Fruit fly (Drosophila melanogaster): ENCODE measurements around the gene Sbp2.

dm6 chr3L:8333574-8333973 is 29.6 kb downstream of the Sbp2 start:
- TF ChIP-seq CG1620 (GFP tag; optimal IDR thresholded peaks at IDR 0.05) (no peak), toe (GFP tag; optimal IDR thresholded peaks at IDR 0.05) (no peak), Mnt (GFP tag; optimal IDR thresholded peaks at IDR 0.05) (no peak), CG7045 (GFP tag; optimal IDR thresholded peaks at IDR 0.05) (no peak), CG14711 (tag; optimal IDR thresholded peaks at IDR 0.05) (no peak), CG12768 (GFP tag; optimal IDR thresholded peaks at IDR 0.05) (no peak), CG5204 (GFP tag; optimal IDR thresholded peaks at IDR 0.05) (no peak), ovo (GFP tag; optimal IDR thresholded peaks at IDR 0.05) (no peak), pad (GFP tag; optimal IDR thresholded peaks at IDR 0.05) (no peak), CG7101 (tag; optimal IDR thresholded peaks at IDR 0.05) (no peak)
